Fruit fly (Drosophila melanogaster) whole organism, embryonic: ENCODE measurements around the gene CG15773.

Source experiments
- Adf1 ChIP-seq: fragments of 200-800 bp; sonication (Bioruptor generic); IDR thresholded peaks from 2 replicates; pipeline ENCODE4 v1.3.6; 2022; ENCODE audit warnings: missing biosample characterization, missing genetic modification characterization
- CG10462 ChIP-seq: fragments of 200-800 bp; sonication (Bioruptor generic); optimal IDR thresholded peaks from 2 replicates; lab custom pipeline; 2016; ENCODE audit warnings: missing biosample characterization, missing genetic modification characterization
- CG11093 ChIP-seq: fragments of 200-800 bp; sonication (Bioruptor generic); IDR thresholded peaks from 3 replicates; pipeline ENCODE4 v1.3.6; 2022; ENCODE audit warnings: missing biosample characterization, missing genetic modification characterization
- CG12391 ChIP-seq: fragments of 200-800 bp; sonication (Bioruptor generic); optimal IDR thresholded peaks from 3 replicates; lab custom pipeline; 2018; ENCODE audit warnings: missing biosample characterization, mild to moderate bottlenecking, missing genetic modification characterization, moderate library complexity
- CG13624 ChIP-seq: fragments of 200-800 bp; sonication (Bioruptor generic); optimal IDR thresholded peaks from 2 replicates; lab custom pipeline; 2016; ENCODE audit warnings: missing biosample characterization, missing genetic modification characterization
- CG14014 ChIP-seq: fragments of 200-800 bp; sonication (Bioruptor generic); IDR thresholded peaks from 2 replicates; pipeline ENCODE4 v1.3.6; 2022; ENCODE audit warnings: missing biosample characterization, missing genetic modification characterization
- CG18262 ChIP-seq: fragments of 200-800 bp; optimal IDR thresholded peaks from 3 replicates; lab custom pipeline; 2019; ENCODE audit warnings: missing biosample characterization, mild to moderate bottlenecking, missing genetic modification characterization, moderate library complexity
- CG31365 ChIP-seq: fragments of 200-800 bp; sonication (Bioruptor generic); optimal IDR thresholded peaks from 2 replicates; lab custom pipeline; 2018; ENCODE audit warnings: missing biosample characterization, mild to moderate bottlenecking, missing genetic modification characterization
- CG33557 ChIP-seq: fragments of 200-800 bp; sonication (Bioruptor generic); optimal IDR thresholded peaks from 2 replicates; lab custom pipeline; 2019; ENCODE audit warnings: missing biosample characterization, mild to moderate bottlenecking, missing genetic modification characterization, moderate library complexity
- CG3995 ChIP-seq: fragments of 200-800 bp; sonication (Bioruptor generic); optimal IDR thresholded peaks from 3 replicates; lab custom pipeline; 2016; ENCODE audit warnings: missing biosample characterization, missing genetic modification characterization
- CG4854 ChIP-seq: fragments of 200-800 bp; sonication (Bioruptor generic); optimal IDR thresholded peaks from 2 replicates; lab custom pipeline; 2016; ENCODE audit warnings: missing biosample characterization, missing genetic modification characterization, inconsistent platforms
- CG5180 ChIP-seq: fragments of 200-800 bp; sonication (Bioruptor generic); optimal IDR thresholded peaks from 3 replicates; lab custom pipeline; 2017; ENCODE audit warnings: missing biosample characterization, missing genetic modification characterization, mild to moderate bottlenecking, moderate library complexity, missing genetic modification reagents
- CG6654 ChIP-seq: fragments of 200-800 bp; sonication (Bioruptor generic); optimal IDR thresholded peaks from 2 replicates; lab custom pipeline; 2017; ENCODE audit warnings: missing biosample characterization, mild to moderate bottlenecking, missing genetic modification characterization
- CG7963 ChIP-seq: fragments of 200-800 bp; sonication (Bioruptor generic); IDR thresholded peaks from 3 replicates; pipeline ENCODE4 v1.3.6; 2022; ENCODE audit warnings: missing biosample characterization, missing genetic modification characterization; ENCODE audit not compliant: partially characterized antibody
- CG8388 ChIP-seq: fragments of 200-800 bp; sonication (Bioruptor generic); optimal IDR thresholded peaks from 2 replicates; lab custom pipeline; 2019; ENCODE audit warnings: missing biosample characterization, mild to moderate bottlenecking, missing genetic modification characterization, moderate library complexity
- CTCF ChIP-seq: fragments of 200-800 bp; sonication (Bioruptor generic); optimal IDR thresholded peaks from 2 replicates; lab custom pipeline; 2017; ENCODE audit warnings: missing biosample characterization, mild to moderate bottlenecking, missing genetic modification characterization, moderate library complexity
- Dek ChIP-seq: fragments of 200-800 bp; sonication (Bioruptor generic); optimal IDR thresholded peaks from 3 replicates; lab custom pipeline; 2019; ENCODE audit warnings: missing biosample characterization, mild to moderate bottlenecking, missing genetic modification characterization, moderate library complexity
- E2f2 ChIP-seq: fragments of 200-800 bp; sonication (Bioruptor generic); IDR thresholded peaks from 2 replicates; pipeline ENCODE4 v1.3.6; 2022; ENCODE audit warnings: missing biosample characterization, missing genetic modification characterization
- ERR ChIP-seq: fragments of 200-800 bp; sonication (Bioruptor generic); optimal IDR thresholded peaks from 2 replicates; lab custom pipeline; 2016; ENCODE audit warnings: missing biosample characterization, missing genetic modification characterization
- Eip74EF ChIP-seq, 2 experiments: fragments of 200-800 bp in 1 of 2; fragments of >200 bp in 1 of 2; sonication (Bioruptor generic) in 1 of 2; optimal IDR thresholded peaks; 2 replicates each; lab custom pipeline; 2017 to 2019; ENCODE audit warnings: missing biosample characterization in 2 of 2, missing genetic modification characterization in 2 of 2, mild to moderate bottlenecking in 1 of 2, moderate library complexity in 1 of 2
- Elba2 ChIP-seq: fragments of 200-800 bp; sonication (Bioruptor generic); optimal IDR thresholded peaks from 3 replicates; lab custom pipeline; 2016; ENCODE audit warnings: missing biosample characterization, missing genetic modification characterization
- HLH4C ChIP-seq: fragments of 200-800 bp; sonication (Bioruptor generic); IDR thresholded peaks from 3 replicates; pipeline ENCODE4 v1.3.6; 2022; ENCODE audit warnings: missing biosample characterization, missing genetic modification characterization; ENCODE audit not compliant: partially characterized antibody
- Hey ChIP-seq: fragments of 200-800 bp; sonication (Bioruptor generic); optimal IDR thresholded peaks from 3 replicates; lab custom pipeline; 2018; ENCODE audit warnings: missing biosample characterization, mild to moderate bottlenecking, missing genetic modification characterization
- Hr39 ChIP-seq: fragments of >200 bp; optimal IDR thresholded peaks from 2 replicates; lab custom pipeline; 2017
- Hr51 ChIP-seq, 2 experiments: fragments of 200-800 bp; sonication (Bioruptor generic); optimal IDR thresholded peaks; 2 replicates in 1 of 2; 3 replicates in 1 of 2; lab custom pipeline; 2016 to 2018; ENCODE audit warnings: missing biosample characterization in 2 of 2, missing genetic modification characterization in 2 of 2, mild to moderate bottlenecking in 1 of 2, moderate library complexity in 1 of 2
- NC2β ChIP-seq: fragments of 200-800 bp; sonication (Bioruptor generic); optimal IDR thresholded peaks from 2 replicates; lab custom pipeline; 2016; ENCODE audit warnings: missing biosample characterization, missing genetic modification characterization
- Sox102F ChIP-seq: fragments of 200-800 bp; sonication (Bioruptor generic); optimal IDR thresholded peaks from 2 replicates; lab custom pipeline; 2018; ENCODE audit warnings: missing biosample characterization, mild to moderate bottlenecking, missing genetic modification characterization, moderate library complexity
- YL-1 ChIP-seq: fragments of 200-800 bp; sonication (Bioruptor generic); optimal IDR thresholded peaks from 3 replicates; lab custom pipeline; 2017; ENCODE audit warnings: missing biosample characterization, mild to moderate bottlenecking, missing genetic modification characterization
- ab ChIP-seq: fragments of 200-800 bp; sonication (Bioruptor generic); optimal IDR thresholded peaks from 2 replicates; lab custom pipeline; 2016; ENCODE audit warnings: missing biosample characterization, missing genetic modification characterization
- bcd ChIP-seq: fragments of 200-800 bp; sonication (Bioruptor generic); optimal IDR thresholded peaks from 2 replicates; lab custom pipeline; 2017; ENCODE audit warnings: missing biosample characterization, mild to moderate bottlenecking, missing genetic modification characterization
- bigmax ChIP-seq: fragments of 200-800 bp; sonication (Bioruptor generic); optimal IDR thresholded peaks from 2 replicates; lab custom pipeline; 2018; ENCODE audit warnings: missing biosample characterization, mild to moderate bottlenecking, missing genetic modification characterization
- dm ChIP-seq: fragments of 200-800 bp; sonication (Bioruptor generic); optimal IDR thresholded peaks from 3 replicates; lab custom pipeline; 2016; ENCODE audit warnings: missing biosample characterization, missing genetic modification characterization
- dmrt11E ChIP-seq: fragments of 200-800 bp; sonication (Bioruptor generic); optimal IDR thresholded peaks from 3 replicates; lab custom pipeline; 2018; ENCODE audit warnings: missing biosample characterization, mild to moderate bottlenecking, missing genetic modification characterization, moderate library complexity
- dpn ChIP-seq, 2 experiments: fragments of 200-800 bp; sonication (Bioruptor generic); optimal IDR thresholded peaks; 3 replicates each; lab custom pipeline; 2016; ENCODE audit warnings: missing biosample characterization in 2 of 2, missing genetic modification characterization in 2 of 2
- emc ChIP-seq: fragments of 200-800 bp; sonication (Bioruptor generic); optimal IDR thresholded peaks from 2 replicates; lab custom pipeline; 2016; ENCODE audit warnings: missing biosample characterization, missing genetic modification characterization
- fd3F ChIP-seq: fragments of 200-800 bp; sonication (Bioruptor generic); optimal IDR thresholded peaks from 2 replicates; lab custom pipeline; 2018; ENCODE audit warnings: missing biosample characterization, mild to moderate bottlenecking, missing genetic modification characterization, moderate library complexity
- fd96Cb ChIP-seq: fragments of 200-800 bp; sonication (Bioruptor generic); optimal IDR thresholded peaks from 2 replicates; lab custom pipeline; 2018; ENCODE audit warnings: missing biosample characterization, mild to moderate bottlenecking, missing genetic modification characterization, moderate library complexity
- gsb ChIP-seq: fragments of 200-800 bp; sonication (Bioruptor generic); IDR thresholded peaks from 2 replicates; pipeline ENCODE4 v1.3.6; 2022; ENCODE audit warnings: missing biosample characterization, missing genetic modification characterization
- lbe ChIP-seq: fragments of 200-800 bp; sonication (Bioruptor generic); optimal IDR thresholded peaks from 2 replicates; lab custom pipeline; 2016; ENCODE audit warnings: missing biosample characterization, mild to moderate bottlenecking, missing genetic modification characterization
- luna ChIP-seq: fragments of 200-800 bp; sonication (Bioruptor generic); optimal IDR thresholded peaks from 2 replicates; lab custom pipeline; 2016; ENCODE audit warnings: missing biosample characterization, missing genetic modification characterization
- maf-S ChIP-seq: fragments of 200-800 bp; sonication (Bioruptor generic); optimal IDR thresholded peaks from 2 replicates; lab custom pipeline; 2016; ENCODE audit warnings: missing biosample characterization, missing genetic modification characterization
- oc ChIP-seq: fragments of 200-800 bp; sonication (Bioruptor generic); optimal IDR thresholded peaks from 2 replicates; lab custom pipeline; 2018; ENCODE audit warnings: missing biosample characterization, mild to moderate bottlenecking, missing genetic modification characterization, moderate library complexity
- pb ChIP-seq: fragments of 200-800 bp; sonication (Bioruptor generic); optimal IDR thresholded peaks from 3 replicates; lab custom pipeline; 2016; ENCODE audit warnings: missing biosample characterization, missing genetic modification characterization
- schlank ChIP-seq: fragments of 200-800 bp; sonication (Bioruptor generic); optimal IDR thresholded peaks from 2 replicates; lab custom pipeline; 2018; ENCODE audit warnings: missing biosample characterization, mild to moderate bottlenecking, missing genetic modification characterization
- slou ChIP-seq: fragments of 200-800 bp; sonication (Bioruptor generic); optimal IDR thresholded peaks from 3 replicates; lab custom pipeline; 2016; ENCODE audit warnings: missing biosample characterization, missing genetic modification characterization
- sqz ChIP-seq: fragments of 200-800 bp; sonication (Bioruptor generic); optimal IDR thresholded peaks from 3 replicates; lab custom pipeline; 2018; ENCODE audit warnings: missing biosample characterization, mild to moderate bottlenecking, missing genetic modification characterization
- ssp ChIP-seq: fragments of 200-800 bp; sonication (Bioruptor generic); IDR thresholded peaks from 2 replicates; pipeline ENCODE4 v1.3.6; 2022; ENCODE audit warnings: missing biosample characterization, missing genetic modification characterization
- toy ChIP-seq: fragments of 200-800 bp; sonication (Bioruptor generic); IDR thresholded peaks from 2 replicates; pipeline ENCODE4 v1.3.6; 2022; ENCODE audit warnings: missing biosample characterization, missing genetic modification characterization

CG15773 gene

dm6 chrX:5764001-5764892 is 31.7 kb downstream of the CG15773 start, which contains the start of the genes MAPk-Ak2 and CG42699 (continued):
- TF ChIP-seq HLH4C (peak; percentile 85), luna (peak; percentile 67), oc (tag; lab: Kevin White, UChicago) (peak; percentile 74), fd3F (peak; percentile 79), ssp (GFP tag; lab: Robert Waterston, UW) (no peak; the same call in 1 of the 2 replicates), CG8388 (peak; percentile 27), E2f2 (peak; percentile 50), dm (GFP tag; lab: Kevin White, UChicago) (peak; percentile 68), dpn (GFP tag; optimal IDR thresholded peaks at IDR 0.05; lab: Kevin White, UChicago) (peak; percentile 48 to 82), CTCF (GFP tag; lab: Kevin White, UChicago) (peak; percentile 7), bigmax (no peak), Dek (peak; percentile 80), emc (GFP tag; lab: Kevin White, UChicago) (no peak), maf-S (GFP tag; lab: Kevin White, UChicago) (peak; percentile 79), Elba2 (GFP tag; lab: Kevin White, UChicago) (no peak), sqz (peak; percentile 95), Hey (peak; percentile 80), CG14014 (peak; percentile 85; the same call in 1 of the 2 replicates), CG7963 (GFP tag; lab: Robert Waterston, UW) (peak; percentile 71), toy (GFP tag; lab: Robert Waterston, UW) (peak; percentile 40; the same call in 1 of the 2 replicates), CG31365 (tag; lab: Kevin White, UChicago) (peak; percentile 71), CG11093 (peak; percentile 19; the same call in 1 of the 3 replicates), lbe (GFP tag; lab: Kevin White, UChicago) (peak; percentile 68), schlank (peak; percentile 83), CG5180 (GFP tag; lab: Kevin White, UChicago) (peak; percentile 78), CG10462 (GFP tag; lab: Kevin White, UChicago) (peak; percentile 71), CG13624 (GFP tag; lab: Kevin White, UChicago) (peak; percentile 78), pb (GFP tag; lab: Kevin White, UChicago) (peak; percentile 75), Hr51 (GFP tag; optimal IDR thresholded peaks at IDR 0.05; lab: Kevin White, UChicago) (peak; percentile 33 to 72), bcd (GFP tag; lab: Kevin White, UChicago) (peak; percentile 72), CG18262 (tag; lab: Kevin White, UChicago) (peak; percentile 63), Adf1 (GFP tag; lab: Robert Waterston, UW) (peak; percentile 36), Eip74EF (GFP tag; optimal IDR thresholded peaks at IDR 0.05; lab: Kevin White, UChicago) (peak in 1 of 2 experiments; percentile 55), ab (GFP tag; lab: Kevin White, UChicago) (no peak), CG4854 (GFP tag; lab: Kevin White, UChicago) (peak; percentile 72), CG12391 (tag; lab: Kevin White, UChicago) (peak; percentile 43), dmrt11E (tag; lab: Kevin White, UChicago) (peak; percentile 55), CG33557 (GFP tag; lab: Kevin White, UChicago) (peak; percentile 90), YL-1 (GFP tag; lab: Kevin White, UChicago) (peak; percentile 92), fd96Cb (tag; lab: Kevin White, UChicago) (peak; percentile 39), NC2β (GFP tag; lab: Kevin White, UChicago) (peak; percentile 77), slou (GFP tag; lab: Kevin White, UChicago) (peak; percentile 50), ERR (GFP tag; lab: Kevin White, UChicago) (peak; percentile 73), CG6654 (GFP tag; lab: Kevin White, UChicago) (no peak), CG3995 (peak; percentile 77), Hr39 (lab: Kevin White, UChicago) (no peak), gsb (GFP tag; lab: Robert Waterston, UW) (0 out of 2 replicates have a peak, but pooled peaks have one; percentile 36), Sox102F (GFP tag; lab: Kevin White, UChicago) (no peak)
